Worm (Caenorhabditis elegans) whole organism, late embryonic: ENCODE results near the gene abi-1.

Experiments used
- dve-1 ChIP-seq: sonication (generic microtip); optimal IDR thresholded peaks from 2 replicates; lab custom pipeline; 2017; ENCODE audit warnings: antibody characterized with exemption, mild to moderate bottlenecking, missing genetic modification characterization, missing compliant biosample characterization
- fkh-10 ChIP-seq: fragments of 150-350 bp; optimal IDR thresholded peaks from 2 replicates; lab custom pipeline; 2014; ENCODE audit warnings: missing biosample characterization, missing genetic modification reagents, missing genetic modification characterization
- nhr-11 ChIP-seq: fragments of 150-350 bp; optimal IDR thresholded peaks from 2 replicates; lab custom pipeline; 2014; ENCODE audit warnings: missing biosample characterization, missing genetic modification characterization
- syd-9 ChIP-seq: sonication (generic microtip); optimal IDR thresholded peaks from 2 replicates; lab custom pipeline; 2016; ENCODE audit warnings: mild to moderate bottlenecking, missing genetic modification characterization, moderate library complexity, missing compliant biosample characterization

DNA sequence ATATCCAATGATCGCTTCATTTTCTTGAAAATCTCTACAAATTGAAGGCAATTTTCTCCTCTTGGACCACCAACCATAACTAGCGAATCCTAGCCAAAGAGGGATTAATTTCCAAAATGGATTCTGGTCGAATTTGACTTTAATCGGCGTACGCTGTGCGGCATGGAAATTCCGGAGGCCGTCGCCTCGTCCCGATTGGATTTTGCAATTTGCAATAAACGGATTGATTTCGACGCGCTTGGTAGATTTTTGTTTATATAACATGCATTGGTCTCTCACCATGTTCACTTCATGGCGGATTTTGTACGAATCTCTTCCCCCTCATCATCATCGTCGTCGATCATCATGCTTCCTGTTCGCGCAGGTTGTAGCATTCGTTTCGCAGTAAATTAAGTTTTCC is 26.8 kb downstream of the abi-1 start:
- TF ChIP-seq syd-9 = no peak
- TF ChIP-seq dve-1 (tag; lab: Kevin White, UChicago) = no peak
- TF ChIP-seq nhr-11 (tag; lab: Kevin White, UChicago) = no peak
- no peak for TF ChIP-seq fkh-10 (GFP tag; lab: Kevin White, UChicago)
